Worm (Caenorhabditis elegans) whole organism, dauer: Measurements from ENCODE around the gene lido-4.

Experiments used
- unc-62 ChIP-seq: sonication (generic microtip); optimal IDR thresholded peaks from 2 replicates; lab custom pipeline; 2017; ENCODE audit warnings: missing biosample characterization, missing genetic modification reagents, missing genetic modification characterization

Gene lido-4

DNA sequence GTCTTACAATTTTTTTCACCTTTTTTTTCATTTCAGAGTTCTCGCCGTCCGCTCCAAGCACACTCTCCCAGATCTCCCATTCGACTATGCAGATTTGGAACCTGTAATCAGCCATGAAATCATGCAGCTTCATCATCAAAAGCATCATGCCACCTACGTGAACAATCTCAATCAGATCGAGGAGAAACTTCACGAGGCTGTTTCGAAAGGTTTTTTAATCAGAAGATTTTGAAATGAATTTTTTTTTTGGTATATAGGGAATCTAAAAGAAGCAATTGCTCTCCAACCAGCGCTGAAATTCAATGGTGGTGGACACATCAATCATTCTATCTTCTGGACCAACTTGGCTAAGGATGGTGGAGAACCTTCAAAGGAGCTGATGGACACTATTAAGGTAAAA is 14.4 kb downstream of the lido-4 start, which contains the start of gene C08A9.3:
Gene C08A9.3, minus strand, starts transcription at position 101 of the 400 bp plus-strand sequence.
- no peak for TF ChIP-seq unc-62 (GFP tag; lab: Kevin White, UChicago)

- no peak for TF ChIP-seq unc-62 (GFP tag; lab: Kevin White, UChicago)
These were observed 15.2 kb downstream of the lido-4 start, which contains the start of gene sod-3 for ce11 chrX:17092416-17092815. Gene sod-3, plus strand, starts transcription at chrX:17092753.

ce11 chrX:17080635-17081376 is 26.8 kb downstream of the lido-4 start, which contains the start of the genes irld-23 and C08A9.10:
Gene irld-23, minus strand, starts transcription at chrX:17080685.
Gene C08A9.10, plus strand, starts transcription at chrX:17081179.
- TF ChIP-seq unc-62 (GFP tag; lab: Kevin White, UChicago), result no peak

DNA sequence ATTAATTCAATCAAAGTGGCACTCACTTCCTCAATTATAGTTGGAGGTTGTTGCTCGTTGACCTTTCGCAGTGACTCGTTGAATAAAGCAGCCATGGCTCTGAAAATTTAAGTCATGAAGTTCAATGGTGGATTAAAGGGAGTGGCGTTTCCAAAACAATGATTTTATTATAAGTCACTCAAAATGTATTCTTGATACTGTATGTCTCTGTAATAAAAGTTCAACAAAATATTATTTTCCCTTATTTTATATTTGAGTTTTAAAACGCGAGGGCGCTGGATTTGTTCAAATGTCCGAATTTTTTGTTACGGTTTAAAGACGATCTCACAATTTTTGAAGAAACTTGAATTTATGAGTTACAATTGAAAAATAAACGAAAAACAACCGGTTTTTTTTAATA is 35.5 kb downstream of the lido-4 start, which contains the start of gene C30G4.4:
Gene C30G4.4, minus strand, starts transcription at position 101 of the 400 bp plus-strand sequence.
- TF ChIP-seq unc-62 (GFP tag; lab: Kevin White, UChicago), result no peak

ce11 chrX:17070495-17070894 is 37.1 kb downstream of the lido-4 start:
- no peak for TF ChIP-seq unc-62 (GFP tag; lab: Kevin White, UChicago)

DNA sequence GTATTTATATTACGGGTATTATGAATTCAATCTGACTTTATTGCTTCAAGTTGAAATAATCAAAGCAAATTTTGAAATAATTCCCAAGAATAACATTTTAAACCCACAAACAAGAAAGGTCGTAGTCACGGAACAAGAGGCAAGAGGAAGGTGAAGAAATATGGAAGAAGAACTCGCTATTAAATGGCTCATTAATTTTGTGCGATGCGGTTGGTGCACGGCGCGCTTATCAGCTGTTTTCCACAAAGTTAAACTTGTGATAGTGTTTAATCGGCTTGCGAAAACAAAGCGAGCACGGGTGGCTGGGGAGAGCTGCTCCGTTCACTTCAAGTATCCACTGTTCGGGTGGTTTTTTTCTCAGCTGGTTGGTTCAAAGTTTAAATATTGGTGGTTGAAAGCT is 40.6 kb downstream of the lido-4 start:
- TF ChIP-seq unc-62 (GFP tag; lab: Kevin White, UChicago), result no peak

- TF ChIP-seq unc-62 (GFP tag; lab: Kevin White, UChicago), result no peak
These were observed 42.8 kb downstream of the lido-4 start for ce11 chrX:17064820-17065219.

- TF ChIP-seq unc-62 (GFP tag; lab: Kevin White, UChicago), result no peak
These were observed 43.8 kb downstream of the lido-4 start for ce11 chrX:17063749-17064252.

DNA sequence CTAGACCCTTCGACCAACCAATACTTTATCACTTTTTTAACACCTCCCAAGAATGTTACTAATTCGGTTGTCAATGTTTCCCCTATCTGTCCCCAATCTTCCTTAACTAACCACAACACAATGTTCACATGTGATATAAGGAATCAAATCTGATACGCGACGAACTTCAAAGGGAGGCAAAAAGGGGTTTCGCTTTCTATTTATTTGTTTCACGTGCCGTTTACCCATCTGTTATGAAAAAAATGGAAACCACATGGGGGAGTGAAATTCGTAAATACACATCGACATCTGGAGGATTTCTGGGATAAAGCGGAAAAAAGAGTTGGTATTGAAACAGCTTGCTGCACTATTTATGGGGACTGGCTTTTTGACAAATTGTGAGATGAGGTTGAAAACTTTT is 45.4 kb downstream of the lido-4 start:
- no peak for TF ChIP-seq unc-62 (GFP tag; lab: Kevin White, UChicago)

ce11 chrX:17059760-17060159 is 47.8 kb downstream of the lido-4 start:
- TF ChIP-seq unc-62 (GFP tag; lab: Kevin White, UChicago), result no peak

- TF ChIP-seq unc-62 (GFP tag; lab: Kevin White, UChicago), result no peak
These were observed 49.2 kb downstream of the lido-4 start for ce11 chrX:17058340-17058739.
